Fruit fly (Drosophila melanogaster): ENCODE data around the gene CG13445.

Gene CG13445

DNA sequence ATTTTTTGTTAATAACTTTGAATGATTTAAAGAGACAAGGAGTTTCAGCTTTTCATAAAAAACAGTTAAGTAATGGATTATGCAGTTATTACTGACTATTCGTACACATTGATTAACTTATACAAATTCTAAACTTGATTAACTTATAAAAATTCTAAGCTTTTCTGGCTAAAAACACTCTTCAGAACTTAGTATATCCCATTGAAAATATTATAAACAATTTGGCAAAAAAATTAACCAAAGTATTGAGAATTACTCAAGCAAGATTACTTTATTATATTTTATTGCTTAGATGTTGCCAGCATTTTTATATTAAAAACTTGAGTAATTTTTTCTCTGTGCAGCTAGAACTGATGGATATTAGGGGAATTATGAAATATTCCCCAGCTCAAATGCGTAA lies 31.9 kb upstream of the CG13445 start (continued):
- TF ChIP-seq CG5180 (GFP tag; optimal IDR thresholded peaks at IDR 0.05) (no peak), CG17385 (GFP tag; optimal IDR thresholded peaks at IDR 0.05) (no peak), CG10959 (GFP tag; IDR thresholded peaks at IDR 0.05) (no peak), CG3407 (GFP tag; optimal IDR thresholded peaks at IDR 0.05) (no peak), CG17912 (GFP tag; optimal IDR thresholded peaks at IDR 0.05) (no peak), pum (GFP tag; optimal IDR thresholded peaks at IDR 0.05) (no peak), Scr (GFP tag; IDR thresholded peaks at IDR 0.05; ENCODE audit: partially characterized antibody) (no peak), Oli (tag; optimal IDR thresholded peaks at IDR 0.05) (peak; percentile 0), tll (GFP tag; optimal IDR thresholded peaks at IDR 0.05) (no peak), CG2202 (tag; optimal IDR thresholded peaks at IDR 0.05) (no peak), CG8765 (GFP tag; IDR thresholded peaks at IDR 0.05) (no peak), Jarid2 (GFP tag; optimal IDR thresholded peaks at IDR 0.05) (no peak), Ets97D (GFP tag; optimal IDR thresholded peaks at IDR 0.05) (no peak), zfh1 (GFP tag; IDR thresholded peaks at IDR 0.05) (no peak), slou (GFP tag; optimal IDR thresholded peaks at IDR 0.05) (no peak), CG7556 (GFP tag; optimal IDR thresholded peaks at IDR 0.05) (no peak), CG11456 (GFP tag; IDR thresholded peaks at IDR 0.05) (no peak), ind (GFP tag; optimal IDR thresholded peaks at IDR 0.05) (no peak)

- TF ChIP-seq trem (tag; optimal IDR thresholded peaks at IDR 0.05) (no peak), dimm (GFP tag; IDR thresholded peaks at IDR 0.05) (no peak), CG32772 (GFP tag; IDR thresholded peaks at IDR 0.05) (no peak), Ets65A (GFP tag) (peak; percentile 7), CG42726 (GFP tag; IDR thresholded peaks at IDR 0.05; ENCODE audit: partially characterized antibody) (no peak), CG13296 (GFP tag; optimal IDR thresholded peaks at IDR 0.05) (no peak), oc (tag; optimal IDR thresholded peaks at IDR 0.05) (peak; percentile 99)
Observed at dm6 chr3L:15777839-15778238, 31.4 kb upstream of the CG13445 start.

- TF ChIP-seq Xbp1 (GFP tag; optimal IDR thresholded peaks at IDR 0.05), result no peak
- peak; percentile 23 for TF ChIP-seq sens (GFP tag)
- TF ChIP-seq HmgD (GFP tag; optimal IDR thresholded peaks at IDR 0.05), result no peak
- TF ChIP-seq CG17359 (tag; optimal IDR thresholded peaks at IDR 0.05), result no peak
- TF ChIP-seq CG31224 (GFP tag; IDR thresholded peaks at IDR 0.05), result no peak
- TF ChIP-seq Ets65A (GFP tag), result peak; percentile 78
- TF ChIP-seq CG11504 (tag; optimal IDR thresholded peaks at IDR 0.05), result no peak
- TF ChIP-seq CG3847 (GFP tag; IDR thresholded peaks at IDR 0.05), result no peak
- no peak for TF ChIP-seq CG13287 (GFP tag; IDR thresholded peaks at IDR 0.05; ENCODE audit: partially characterized antibody)
- peak; percentile 80 for TF ChIP-seq gcm (GFP tag; optimal IDR thresholded peaks at IDR 0.05)
- no peak for TF ChIP-seq ftz-f1 (GFP tag; optimal IDR thresholded peaks at IDR 0.05)
- no peak for TF ChIP-seq NK7.1 (GFP tag; optimal IDR thresholded peaks at IDR 0.05)
Observed at dm6 chr3L:15778951-15779350, 30.3 kb upstream of the CG13445 start.

DNA sequence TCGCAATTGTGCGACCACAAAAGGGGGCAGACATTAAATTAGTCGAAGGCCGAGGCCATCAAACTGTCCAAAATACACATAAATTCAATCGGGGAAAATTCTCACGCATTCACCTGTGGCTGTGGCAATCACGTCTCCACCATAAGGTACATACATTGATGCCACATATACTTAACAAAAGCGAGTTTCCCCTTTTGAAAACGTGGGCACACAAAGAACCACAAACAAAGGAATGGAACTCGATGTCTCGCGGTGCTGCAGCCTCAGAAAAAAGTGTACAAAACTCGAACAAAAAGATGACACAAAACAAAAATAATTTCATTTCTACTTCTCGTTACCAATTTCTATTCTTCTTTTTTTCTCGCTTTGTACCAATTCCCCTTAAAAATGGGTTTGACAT lies 23.9 kb upstream of the CG13445 start:
- TF ChIP-seq Ets65A (GFP tag) (peak; percentile 3), zfh1 (GFP tag; IDR thresholded peaks at IDR 0.05) (0 out of 3 replicates have a peak, but pooled peaks have one; percentile 9), shn (GFP tag; optimal IDR thresholded peaks at IDR 0.05) (no peak), MESR4 (GFP tag; optimal IDR thresholded peaks at IDR 0.05) (no peak), D (optimal IDR thresholded peaks at IDR 0.05) (peak; percentile 90), D (GFP tag; optimal IDR thresholded peaks at IDR 0.05) (no peak), CG2199 (GFP tag; IDR thresholded peaks at IDR 0.05) (peak; percentile 76; the same call in 1 of the 3 replicates), kni (GFP tag; optimal IDR thresholded peaks at IDR 0.05) (peak; percentile 4), Stat92E (GFP tag; optimal IDR thresholded peaks at IDR 0.05) (peak in 1 of 3 experiments; percentile 48)
